Fruit fly (Drosophila melanogaster) whole organism, pupa: ENCODE results near the gene Dhc16F.

ENCODE experiments used
- CG10348 ChIP-seq: fragments of 200-800 bp; sonication (Bioruptor generic); IDR thresholded peaks from 2 replicates; pipeline ENCODE4 v1.3.6; 2022; ENCODE audit warnings: missing biosample characterization, missing genetic modification characterization
- CG12605 ChIP-seq: fragments of 200-800 bp; sonication (Bioruptor generic); IDR thresholded peaks from 2 replicates; pipeline ENCODE4 v1.3.6; 2022; ENCODE audit warnings: missing biosample characterization, missing genetic modification characterization
- CG13204 ChIP-seq: fragments of 200-800 bp; sonication (Bioruptor generic); optimal IDR thresholded peaks from 2 replicates; lab custom pipeline; 2018; ENCODE audit warnings: missing biosample characterization, mild to moderate bottlenecking, missing genetic modification characterization, moderate library complexity
- CG14655 ChIP-seq: fragments of 200-800 bp; sonication (Bioruptor generic); optimal IDR thresholded peaks from 3 replicates; lab custom pipeline; 2017; ENCODE audit warnings: mild to moderate bottlenecking, missing biosample characterization, missing genetic modification reagents, missing genetic modification characterization
- CG15710 ChIP-seq: fragments of 200-800 bp; sonication (Bioruptor generic); optimal IDR thresholded peaks from 2 replicates; lab custom pipeline; 2018; ENCODE audit warnings: missing biosample characterization, mild to moderate bottlenecking, missing genetic modification characterization, moderate library complexity
- CG17806 ChIP-seq: fragments of 200-800 bp; sonication (Bioruptor generic); optimal IDR thresholded peaks from 2 replicates; lab custom pipeline; 2018; ENCODE audit warnings: missing biosample characterization, mild to moderate bottlenecking, missing genetic modification characterization, moderate library complexity
- CG32121 ChIP-seq: fragments of 200-800 bp; sonication (Bioruptor generic); IDR thresholded peaks from 2 replicates; pipeline ENCODE4 v1.3.6; 2022; ENCODE audit warnings: missing biosample characterization, missing genetic modification characterization
- CG34367 ChIP-seq: fragments of 200-800 bp; sonication (Bioruptor generic); optimal IDR thresholded peaks from 2 replicates; lab custom pipeline; 2018; ENCODE audit warnings: missing biosample characterization, mild to moderate bottlenecking, missing genetic modification characterization
- CG4496 ChIP-seq: fragments of 200-800 bp; sonication (Bioruptor generic); IDR thresholded peaks from 3 replicates; pipeline ENCODE4 v1.3.6; 2022; ENCODE audit warnings: missing biosample characterization, missing genetic modification characterization
- CG8159 ChIP-seq: fragments of 200-800 bp; sonication (Bioruptor generic); optimal IDR thresholded peaks from 3 replicates; lab custom pipeline; 2018; ENCODE audit warnings: missing biosample characterization, mild to moderate bottlenecking, missing genetic modification characterization, moderate library complexity
- CG8301 ChIP-seq: fragments of 200-800 bp; sonication (Bioruptor generic); optimal IDR thresholded peaks from 2 replicates; lab custom pipeline; 2018; ENCODE audit warnings: missing biosample characterization, mild to moderate bottlenecking, missing genetic modification characterization
- CG9948 ChIP-seq: fragments of 200-800 bp; sonication (Bioruptor generic); optimal IDR thresholded peaks from 2 replicates; lab custom pipeline; 2018; ENCODE audit warnings: missing biosample characterization, mild to moderate bottlenecking, missing genetic modification characterization, moderate library complexity
- D1 ChIP-seq: fragments of 200-800 bp; sonication (Bioruptor generic); optimal IDR thresholded peaks from 2 replicates; lab custom pipeline; 2018; ENCODE audit warnings: missing biosample characterization, mild to moderate bottlenecking, missing genetic modification characterization, moderate library complexity
- EcR ChIP-seq: fragments of 200-800 bp; sonication (Bioruptor generic); optimal IDR thresholded peaks from 3 replicates; lab custom pipeline; 2019; ENCODE audit warnings: missing biosample characterization, missing genetic modification characterization, mild to moderate bottlenecking, moderate library complexity, missing genetic modification reagents
- Ets98B ChIP-seq: fragments of 200-800 bp; sonication (Bioruptor generic); IDR thresholded peaks from 2 replicates; pipeline ENCODE4 v1.3.6; 2022; ENCODE audit warnings: missing biosample characterization, missing genetic modification characterization
- Pif1A ChIP-seq: fragments of 200-800 bp; sonication (Bioruptor generic); optimal IDR thresholded peaks from 3 replicates; lab custom pipeline; 2016; ENCODE audit warnings: missing biosample characterization, missing genetic modification characterization
- Pif1B ChIP-seq: fragments of 200-800 bp; sonication (Bioruptor generic); optimal IDR thresholded peaks from 3 replicates; lab custom pipeline; 2016; ENCODE audit warnings: missing biosample characterization, missing genetic modification characterization
- Snoo ChIP-seq: fragments of 200-800 bp; sonication (Bioruptor generic); optimal IDR thresholded peaks from 3 replicates; lab custom pipeline; 2017; ENCODE audit warnings: missing biosample characterization, mild to moderate bottlenecking, missing genetic modification characterization, inconsistent platforms
- fd96Ca ChIP-seq: fragments of 200-800 bp; sonication (Bioruptor generic); IDR thresholded peaks from 3 replicates; pipeline ENCODE4 v1.3.6; 2022; ENCODE audit warnings: missing biosample characterization, missing genetic modification characterization
- gl ChIP-seq: fragments of 200-800 bp; sonication (Bioruptor generic); optimal IDR thresholded peaks from 2 replicates; lab custom pipeline; 2018; ENCODE audit warnings: missing biosample characterization, mild to moderate bottlenecking, missing genetic modification characterization
- rn ChIP-seq: fragments of 200-800 bp; sonication (Bioruptor generic); IDR thresholded peaks from 2 replicates; pipeline ENCODE4 v1.3.6; 2022; ENCODE audit warnings: missing biosample characterization, missing genetic modification characterization

Dhc16F gene

DNA sequence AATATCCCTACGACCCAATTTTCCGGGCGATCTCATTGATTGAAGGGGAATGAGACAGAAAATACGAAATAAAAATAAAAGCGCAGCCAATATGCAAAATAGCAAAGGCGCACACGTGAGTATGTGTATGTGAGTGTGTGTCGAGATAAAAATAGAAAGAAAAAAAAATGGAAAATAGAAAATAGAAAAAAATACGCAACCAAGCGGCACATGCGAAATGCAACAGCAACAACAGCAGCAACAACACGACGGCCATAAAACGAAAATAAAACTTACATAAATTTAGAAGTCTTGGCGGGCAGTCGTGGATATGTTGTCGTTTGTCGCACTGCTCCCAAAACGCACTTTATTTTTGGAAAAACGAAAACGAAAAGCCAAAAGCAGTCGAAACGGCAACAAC is 7.1 kb upstream of the Dhc16F start:
- TF ChIP-seq CG15710 (tag; lab: Kevin White, UChicago) (no peak), CG8159 (tag; lab: Kevin White, UChicago) (no peak), CG34367 (tag; lab: Kevin White, UChicago) (no peak), CG32121 (peak; percentile 50), CG9948 (tag; lab: Kevin White, UChicago) (no peak), D1 (no peak), CG12605 (GFP tag; lab: Robert Waterston, UW) (peak; percentile 44; the same call in 1 of the 2 replicates), Pif1A (no peak), CG10348 (GFP tag; lab: Robert Waterston, UW) (no peak), CG14655 (GFP tag; lab: Kevin White, UChicago) (peak; percentile 52), Pif1B (GFP tag; lab: Kevin White, UChicago) (no peak), CG17806 (tag; lab: Kevin White, UChicago) (no peak), CG4496 (GFP tag; lab: Robert Waterston, UW) (0 out of 3 replicates have a peak, but pooled peaks have one; percentile 31), EcR (no peak), CG8301 (tag; lab: Kevin White, UChicago) (peak; percentile 19), CG13204 (no peak), Snoo (tag; lab: Kevin White, UChicago) (no peak), rn (no peak), gl (no peak), fd96Ca (GFP tag; lab: Robert Waterston, UW) (0 out of 3 replicates have a peak, but pooled peaks have one; percentile 25), Ets98B (GFP tag; lab: Robert Waterston, UW) (peak; percentile 48; the same call in 1 of the 2 replicates)

DNA sequence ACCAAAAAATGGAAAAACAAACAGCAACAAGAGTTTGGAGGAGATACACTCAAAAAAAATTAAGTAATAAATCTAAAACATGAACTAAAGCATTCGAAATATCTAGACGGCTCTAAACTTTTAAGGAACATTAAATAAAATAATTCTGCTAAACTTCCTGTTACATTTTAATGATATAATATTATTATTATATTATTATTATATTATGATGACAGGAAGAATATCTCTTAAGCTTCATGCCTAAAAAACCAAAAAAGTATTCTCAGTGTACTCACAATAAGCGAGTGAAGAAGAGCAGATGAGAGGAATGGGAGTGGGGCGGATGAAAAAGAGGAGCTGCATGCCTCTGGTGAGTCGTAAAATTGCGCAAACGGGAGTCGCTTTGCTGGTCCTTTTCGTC is 6.2 kb upstream of the Dhc16F start:
- TF ChIP-seq Snoo (tag; lab: Kevin White, UChicago) (no peak), gl (no peak), fd96Ca (GFP tag; lab: Robert Waterston, UW) (no peak), CG8301 (tag; lab: Kevin White, UChicago) (no peak), rn (no peak), CG13204 (no peak), CG17806 (tag; lab: Kevin White, UChicago) (no peak), Ets98B (GFP tag; lab: Robert Waterston, UW) (no peak), Pif1B (GFP tag; lab: Kevin White, UChicago) (no peak), CG12605 (GFP tag; lab: Robert Waterston, UW) (no peak), CG32121 (no peak), CG14655 (GFP tag; lab: Kevin White, UChicago) (no peak)

DNA sequence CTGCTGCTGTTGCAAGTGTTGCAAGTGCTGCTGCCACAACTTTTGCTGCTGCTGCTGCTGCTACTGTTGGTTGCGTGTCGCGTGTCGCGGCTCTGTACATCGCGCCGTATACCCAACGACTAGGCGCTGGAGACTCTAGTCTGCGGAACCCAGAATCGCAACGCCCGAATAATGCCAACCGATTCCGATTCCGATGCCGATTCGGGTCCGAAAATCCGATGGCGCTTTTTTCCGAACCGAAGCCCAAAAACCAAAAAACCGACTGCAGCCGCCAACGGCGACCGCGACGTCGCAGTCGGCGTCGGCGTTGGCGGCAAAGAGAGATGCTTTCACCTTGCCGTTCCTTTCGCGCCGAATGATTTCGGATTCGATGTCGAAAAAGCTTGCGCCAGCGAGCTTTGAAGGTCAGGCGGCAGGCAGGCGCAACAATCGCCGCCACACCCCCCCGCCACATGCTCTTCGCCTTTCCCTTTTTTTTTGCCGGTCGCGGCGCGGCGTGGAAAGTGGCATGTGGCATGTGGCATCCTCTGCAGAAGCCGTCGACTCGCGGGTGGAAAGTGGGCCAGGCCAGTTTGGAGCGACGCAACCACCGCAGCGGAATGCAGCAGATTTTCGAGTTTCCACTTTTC is 1.0 kb upstream of the Dhc16F start, which contains the start of gene Sh:
Sh (minus strand) TSS at position 104 of the 629 bp plus-strand sequence.
- TF ChIP-seq EcR: no peak
- TF ChIP-seq CG4496 (GFP tag; lab: Robert Waterston, UW): 0 out of 3 replicates have a peak, but pooled peaks have one; percentile 14
- no peak for TF ChIP-seq Pif1A

DNA sequence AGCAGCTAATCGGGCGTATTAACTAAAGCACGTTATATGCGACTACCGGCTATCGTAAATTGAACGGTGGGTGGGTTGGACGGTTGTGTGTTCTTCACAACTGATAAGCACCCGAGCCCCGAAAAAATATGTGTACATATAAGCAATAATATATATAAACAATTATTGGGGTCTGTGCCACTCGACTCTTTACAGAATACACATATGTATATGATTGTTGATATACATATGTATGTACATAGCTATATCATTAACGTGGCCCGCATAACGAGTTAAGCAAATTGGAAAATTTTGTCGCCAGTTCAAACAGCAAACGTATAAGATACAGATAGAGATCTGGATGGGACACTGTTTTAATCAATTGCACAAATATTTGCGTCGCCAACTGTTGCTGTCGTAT is 18.4 kb downstream of the Dhc16F start:
- no peak for TF ChIP-seq CG10348 (GFP tag; lab: Robert Waterston, UW)
- no peak for TF ChIP-seq Ets98B (GFP tag; lab: Robert Waterston, UW)
- no peak for TF ChIP-seq CG15710 (tag; lab: Kevin White, UChicago)
- TF ChIP-seq CG17806 (tag; lab: Kevin White, UChicago): no peak
- no peak for TF ChIP-seq CG12605 (GFP tag; lab: Robert Waterston, UW)
- TF ChIP-seq CG8301 (tag; lab: Kevin White, UChicago): no peak
- no peak for TF ChIP-seq fd96Ca (GFP tag; lab: Robert Waterston, UW)
- no peak for TF ChIP-seq Snoo (tag; lab: Kevin White, UChicago)
- no peak for TF ChIP-seq CG8159 (tag; lab: Kevin White, UChicago)
- TF ChIP-seq rn: no peak
- TF ChIP-seq D1: no peak
- no peak for TF ChIP-seq CG13204

DNA sequence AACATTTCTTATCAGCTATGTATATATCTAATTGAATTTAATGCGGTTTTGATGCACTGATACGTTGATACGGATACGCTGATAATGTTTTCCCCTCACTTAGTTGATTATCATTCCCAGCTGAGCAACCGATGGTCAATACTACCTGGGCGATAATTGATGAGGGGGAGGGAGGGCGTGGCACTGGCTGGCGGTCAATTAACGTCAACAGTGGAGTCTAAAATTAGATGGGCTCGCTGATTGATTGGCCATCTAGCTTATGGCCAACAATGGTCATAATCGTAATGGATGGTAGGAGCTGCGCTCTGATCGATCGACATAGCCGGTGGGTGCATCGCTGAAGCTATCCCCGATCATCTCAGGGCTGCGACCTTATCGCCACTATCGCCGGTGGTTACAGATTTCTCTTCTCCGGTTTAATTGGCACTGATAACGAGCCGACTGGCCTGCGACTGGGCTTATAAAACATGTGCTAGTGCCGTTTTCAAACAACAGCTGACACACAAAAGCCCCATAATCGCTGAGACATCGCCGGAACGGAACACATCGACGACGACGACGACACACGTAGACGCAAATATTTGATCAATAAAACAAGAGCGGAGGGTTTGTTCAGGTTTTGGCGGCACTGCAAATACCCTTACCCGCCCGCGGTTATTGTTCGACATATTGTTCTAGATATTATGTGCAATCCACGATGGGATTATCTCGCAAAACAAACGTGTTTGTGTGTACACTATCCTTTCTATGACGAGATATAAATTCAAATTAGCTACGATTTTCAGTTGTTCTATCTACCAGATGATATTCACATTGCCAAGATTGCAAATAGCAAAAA is 19.5 kb downstream of the Dhc16F start:
- TF ChIP-seq CG8301 (tag; lab: Kevin White, UChicago) (no peak), CG15710 (tag; lab: Kevin White, UChicago) (no peak), CG34367 (tag; lab: Kevin White, UChicago) (no peak), D1 (no peak), CG32121 (peak; percentile 35; the same call in 1 of the 2 replicates), CG10348 (GFP tag; lab: Robert Waterston, UW) (no peak)
